Worm (Caenorhabditis elegans) whole organism, L1 larva: ENCODE results near the gene F12A10.1.

Experiments used
- C04F5.9 ChIP-seq: sonication (generic microtip); optimal IDR thresholded peaks from 2 replicates; lab custom pipeline; 2016; ENCODE audit warnings: missing genetic modification characterization, missing compliant biosample characterization
- Y116A8C.19 ChIP-seq: sonication (generic microtip); optimal IDR thresholded peaks from 2 replicates; lab custom pipeline; 2016; ENCODE audit warnings: missing compliant biosample characterization, missing genetic modification characterization, borderline replicate concordance
- ceh-82 ChIP-seq, 3 experiments: fragments of 150-350 bp in 1 of 3; sonication (generic microtip) in 2 of 3; optimal IDR thresholded peaks; 2 replicates each; lab custom pipeline; 2014 to 2017; ENCODE audit warnings: missing biosample characterization in 3 of 3, missing genetic modification characterization in 3 of 3
- ceh-90 ChIP-seq: sonication (generic microtip); optimal IDR thresholded peaks from 2 replicates; lab custom pipeline; 2016; ENCODE audit warnings: missing genetic modification characterization, missing compliant biosample characterization
- dpl-1 ChIP-seq, 3 experiments: fragments of 150-350 bp in 2 of 3; sonication (generic microtip) in 1 of 3; optimal IDR thresholded peaks; 2 replicates each; lab custom pipeline; 2014 to 2017; ENCODE audit warnings: missing biosample characterization in 3 of 3, missing genetic modification characterization in 3 of 3, missing genetic modification reagents in 3 of 3
- efl-1 ChIP-seq, 4 experiments: fragments of 150-350 bp; optimal IDR thresholded peaks in 3 of 4; peaks in 1 of 4; 1 replicate in 1 of 4; 2 replicates in 3 of 4; lab custom pipeline; 2014; ENCODE audit warnings: missing biosample characterization in 2 of 4, missing genetic modification characterization in 2 of 4, missing genetic modification reagents in 2 of 4
- efl-3 ChIP-seq: fragments of 200-800 bp; sonication (Bioruptor generic); optimal IDR thresholded peaks from 2 replicates; lab custom pipeline; 2018; ENCODE audit warnings: mild to moderate bottlenecking, missing genetic modification characterization, missing compliant biosample characterization
- egl-13 ChIP-seq: sonication (generic microtip); optimal IDR thresholded peaks from 2 replicates; lab custom pipeline; 2016; ENCODE audit warnings: missing genotype, missing genetic modification reagents, missing genetic modification characterization, missing compliant biosample characterization
- elt-3 ChIP-seq, 6 experiments: fragments of 150-350 bp in 1 of 6; sonication (generic microtip); optimal IDR thresholded peaks; 2 replicates each; lab custom pipeline; 2017 to 2018; ENCODE audit warnings: missing biosample characterization in 6 of 6, missing genetic modification characterization in 6 of 6, inconsistent platforms in 1 of 6
- fkh-10 ChIP-seq: sonication (generic microtip); optimal IDR thresholded peaks from 2 replicates; lab custom pipeline; 2017; ENCODE audit warnings: missing biosample characterization, missing genetic modification reagents, missing genetic modification characterization
- fkh-4 ChIP-seq: sonication (generic microtip); optimal IDR thresholded peaks from 2 replicates; lab custom pipeline; 2016; ENCODE audit warnings: missing compliant biosample characterization, missing genetic modification characterization, borderline replicate concordance
- fkh-8 ChIP-seq: sonication (generic microtip); optimal IDR thresholded peaks from 2 replicates; lab custom pipeline; 2016; ENCODE audit warnings: mild to moderate bottlenecking, missing genetic modification characterization, missing compliant biosample characterization
- irx-1 ChIP-seq: sonication (generic microtip); optimal IDR thresholded peaks from 2 replicates; lab custom pipeline; 2016; ENCODE audit warnings: missing genetic modification characterization, missing compliant biosample characterization
- lin-13 ChIP-seq: fragments of 150-350 bp; optimal IDR thresholded peaks from 2 replicates; lab custom pipeline; 2014; ENCODE audit warnings: missing biosample characterization, missing genetic modification reagents, missing genetic modification characterization
- lin-14 ChIP-seq: fragments of 200-800 bp; sonication (Bioruptor generic); optimal IDR thresholded peaks from 2 replicates; lab custom pipeline; 2018; ENCODE audit warnings: mild to moderate bottlenecking, missing genetic modification characterization, moderate library complexity, missing compliant biosample characterization
- lin-35 ChIP-seq, 2 experiments: fragments of 150-350 bp; optimal IDR thresholded peaks; 2 replicates each; lab custom pipeline; 2014; ENCODE audit warnings: missing biosample characterization in 2 of 2, missing genetic modification characterization in 2 of 2, missing genetic modification reagents in 2 of 2
- mab-9 ChIP-seq: fragments of 200-800 bp; sonication (Bioruptor generic); IDR thresholded peaks from 2 replicates; pipeline ENCODE4 v1.3.6; 2022; ENCODE audit warnings: missing genetic modification reagents, missing genetic modification characterization, missing compliant biosample characterization
- mdl-1 ChIP-seq, 2 experiments: fragments of 150-350 bp; optimal IDR thresholded peaks; 2 replicates each; lab custom pipeline; 2014 to 2017; ENCODE audit warnings: missing biosample characterization in 2 of 2, missing genetic modification characterization in 2 of 2, inconsistent platforms in 1 of 2
- nhr-28 ChIP-seq: fragments of 150-350 bp; optimal IDR thresholded peaks from 2 replicates; lab custom pipeline; 2014; ENCODE audit warnings: missing biosample characterization, missing genetic modification characterization
- nhr-47 ChIP-seq: sonication (generic microtip); optimal IDR thresholded peaks from 2 replicates; lab custom pipeline; 2016; ENCODE audit warnings: mild to moderate bottlenecking, missing genetic modification characterization, moderate library complexity, missing compliant biosample characterization
- nhr-71 ChIP-seq: sonication (generic microtip); optimal IDR thresholded peaks from 2 replicates; lab custom pipeline; 2016; ENCODE audit warnings: mild to moderate bottlenecking, missing genetic modification characterization, moderate library complexity, missing compliant biosample characterization
- nhr-77 ChIP-seq: fragments of 150-350 bp; optimal IDR thresholded peaks from 2 replicates; lab custom pipeline; 2014; ENCODE audit warnings: missing biosample characterization, missing genetic modification characterization
- nhr-84 ChIP-seq: sonication (generic microtip); optimal IDR thresholded peaks from 2 replicates; lab custom pipeline; 2017; ENCODE audit warnings: missing biosample characterization, missing genetic modification characterization
- nhr-85 ChIP-seq: sonication (generic microtip); peaks from one replicate; lab custom pipeline; 2016; ENCODE audit warnings: missing genetic modification characterization, inconsistent platforms, missing compliant biosample characterization
- pqm-1 ChIP-seq: sonication (generic microtip); optimal IDR thresholded peaks from 3 replicates; lab custom pipeline; 2017; ENCODE audit warnings: missing biosample characterization, missing genetic modification characterization
- snpc-4 ChIP-seq: fragments of 150-350 bp; optimal IDR thresholded peaks from 2 replicates; lab custom pipeline; 2014; ENCODE audit warnings: missing biosample characterization, missing genetic modification characterization
- sptf-1 ChIP-seq: fragments of 150-350 bp; optimal IDR thresholded peaks from 2 replicates; lab custom pipeline; 2014; ENCODE audit warnings: missing biosample characterization, missing genetic modification characterization
- sup-37 ChIP-seq: fragments of 200-800 bp; sonication (Bioruptor generic); optimal IDR thresholded peaks from 2 replicates; lab custom pipeline; 2018; ENCODE audit warnings: mild to moderate bottlenecking, missing genetic modification characterization, missing compliant biosample characterization
- unc-30 ChIP-seq: sonication (generic microtip); optimal IDR thresholded peaks from 2 replicates; lab custom pipeline; 2017; ENCODE audit warnings: missing biosample characterization, missing genetic modification characterization
- unc-62 ChIP-seq: fragments of 150-350 bp; optimal IDR thresholded peaks from 2 replicates; lab custom pipeline; 2014; ENCODE audit warnings: missing biosample characterization, missing genetic modification reagents, missing genetic modification characterization
- unc-86 ChIP-seq: sonication (generic microtip); optimal IDR thresholded peaks from 2 replicates; lab custom pipeline; 2016; ENCODE audit warnings: missing genetic modification characterization, missing compliant biosample characterization
- unc-98 ChIP-seq: fragments of 200-800 bp; sonication (Bioruptor generic); IDR thresholded peaks from 2 replicates; pipeline ENCODE4 v1.3.6; 2022; ENCODE audit warnings: missing genetic modification characterization, missing compliant biosample characterization
- vab-15 ChIP-seq: sonication (generic microtip); optimal IDR thresholded peaks from 2 replicates; lab custom pipeline; 2017; ENCODE audit warnings: missing genotype, mild to moderate bottlenecking, missing genetic modification characterization, missing compliant biosample characterization
- xbp-1 ChIP-seq: sonication (generic microtip); optimal IDR thresholded peaks from 2 replicates; lab custom pipeline; 2016; ENCODE audit warnings: missing genetic modification characterization, missing compliant biosample characterization
- zag-1 ChIP-seq: fragments of 150-350 bp; optimal IDR thresholded peaks from 2 replicates; lab custom pipeline; 2014; ENCODE audit warnings: missing biosample characterization, missing genetic modification characterization
- zip-4 ChIP-seq: fragments of 200-800 bp; sonication (Bioruptor generic); optimal IDR thresholded peaks from 2 replicates; lab custom pipeline; 2018; ENCODE audit warnings: mild to moderate bottlenecking, missing genetic modification characterization, moderate library complexity, missing compliant biosample characterization
- ztf-11 ChIP-seq, 2 experiments: sonication (generic microtip); optimal IDR thresholded peaks; 2 replicates each; lab custom pipeline; 2016 to 2017; ENCODE audit warnings: missing genetic modification characterization in 2 of 2, missing biosample characterization in 1 of 2, missing compliant biosample characterization in 1 of 2

Gene F12A10.1

ce11 chrII:5473946-5474423 is 22.4 kb upstream of the F12A10.1 start, which contains the start of gene mrps-16 (continued):
- TF ChIP-seq nhr-84 (no peak), fkh-8 (tag; lab: Kevin White, UChicago) (peak; percentile 36), mab-9 (peak; percentile 36; the same call in 1 of the 2 replicates), unc-30 (tag; lab: Kevin White, UChicago) (no peak), ztf-11 (tag; optimal IDR thresholded peaks at IDR 0.05; lab: Kevin White, UChicago) (no peak), nhr-71 (tag; lab: Kevin White, UChicago) (peak; percentile 81), mdl-1 (tag; optimal IDR thresholded peaks at IDR 0.05; lab: Kevin White, UChicago) (peak in 1 of 2 experiments; percentile 28), zag-1 (tag; lab: Kevin White, UChicago) (no peak), nhr-47 (peak; percentile 81), irx-1 (tag; lab: Kevin White, UChicago) (peak; percentile 38), elt-3 (tag; optimal IDR thresholded peaks at IDR 0.05; lab: Kevin White, UChicago) (peak in 1 of 6 experiments; percentile 72), Y116A8C.19 (tag; lab: Kevin White, UChicago) (no peak), unc-62 (GFP tag; lab: Kevin White, UChicago) (no peak)
- TF ChIP-seq, all 84 proteins: peak for 46

- TF ChIP-seq ceh-90 (tag; lab: Kevin White, UChicago) = no peak
- no peak for TF ChIP-seq unc-86 (tag; lab: Kevin White, UChicago)
- no peak for TF ChIP-seq nhr-71 (tag; lab: Kevin White, UChicago)
- TF ChIP-seq nhr-85 (tag; lab: Kevin White, UChicago) = no peak
- no peak for TF ChIP-seq nhr-77 (tag; lab: Kevin White, UChicago)
- TF ChIP-seq lin-35 (GFP tag; optimal IDR thresholded peaks at IDR 0.05; lab: Kevin White, UChicago) = no peak
- no peak for TF ChIP-seq vab-15
- TF ChIP-seq fkh-10 (GFP tag; lab: Kevin White, UChicago) = no peak
- TF ChIP-seq unc-62 (GFP tag; lab: Kevin White, UChicago) = no peak
- TF ChIP-seq snpc-4 = no peak
- no peak for TF ChIP-seq egl-13 (tag; lab: Kevin White, UChicago)
- no peak for TF ChIP-seq efl-3 (GFP tag; lab: Kevin White, UChicago)
Measured at ce11 chrII:5474946-5475345, 21.4 kb upstream of the F12A10.1 start, which contains the start of gene ilcr-2. TSS of gene ilcr-2 (plus strand) at chrII:5475246.

- TF ChIP-seq efl-1 (optimal IDR thresholded peaks at IDR 0.05; lab: Kevin White, UChicago) (no peak), efl-1 (GFP tag; optimal IDR thresholded peaks at IDR 0.05 in 1 of 2; lab: Kevin White, UChicago) (peak in 1 of 2 experiments; percentile 49), ceh-90 (tag; lab: Kevin White, UChicago) (no peak)
Measured at ce11 chrII:5478318-5478717, 18.0 kb upstream of the F12A10.1 start, which contains the start of gene F56D1.1. TSS of gene F56D1.1 (plus strand) at chrII:5478618.

ce11 chrII:5481982-5482381 is 14.4 kb upstream of the F12A10.1 start, which contains the start of gene cal-8:
TSS of gene cal-8 (minus strand) at chrII:5482041.
- no peak for TF ChIP-seq sptf-1 (tag; lab: Kevin White, UChicago)
- TF ChIP-seq nhr-77 (tag; lab: Kevin White, UChicago) = no peak
- no peak for TF ChIP-seq lin-14
- no peak for TF ChIP-seq unc-98 (GFP tag; lab: Robert Waterston, UW)
- TF ChIP-seq dpl-1 (GFP tag; optimal IDR thresholded peaks at IDR 0.05; lab: Kevin White, UChicago) = no peak
- no peak for TF ChIP-seq xbp-1 (tag; lab: Kevin White, UChicago)
- no peak for TF ChIP-seq C04F5.9 (tag; lab: Kevin White, UChicago)
- no peak for TF ChIP-seq zip-4 (GFP tag; lab: Kevin White, UChicago)
- TF ChIP-seq lin-13 (GFP tag; lab: Kevin White, UChicago) = no peak
- no peak for TF ChIP-seq sup-37 (GFP tag; lab: Kevin White, UChicago)
- TF ChIP-seq fkh-4 (tag; lab: Kevin White, UChicago) = no peak
- no peak for TF ChIP-seq ceh-82 (tag; optimal IDR thresholded peaks at IDR 0.05; lab: Kevin White, UChicago)
- TF ChIP-seq nhr-28 (tag; lab: Kevin White, UChicago) = no peak
- TF ChIP-seq pqm-1 (tag; lab: Kevin White, UChicago) = no peak
